ENCODE assay signal across 4 fruit fly cellular contexts in genomic region chrX:14606873-14607272, dm6.
TF ChIP-seq lines count a peak whose summit lies in the region.

No protein-coding gene starts in this region.

- no peak for TF ChIP-seq CTCF in whole organism, embryonic (GFP tag; optimal IDR thresholded peaks at IDR 0.05; lab: Kevin White, UChicago)

TF ChIP-seq in whole organism, adult, 20 proteins besides CTCF, POLR2A, EP300 and RAD21:
- peak; percentile 56 for TF ChIP-seq bab1 (GFP tag; optimal IDR thresholded peaks at IDR 0.05; lab: Kevin White, UChicago)
- TF ChIP-seq Hr96 (GFP tag; optimal IDR thresholded peaks at IDR 0.05; lab: Kevin White, UChicago): no peak

TF ChIP-seq in whole organism, embryonic, 481 proteins besides CTCF, POLR2A, EP300 and RAD21 (continues in another document):
- TF ChIP-seq row (GFP tag; IDR thresholded peaks at IDR 0.05; lab: Robert Waterston, UW) (0 out of 3 replicates have a peak, but pooled peaks have one; percentile 21), corto (GFP tag; optimal IDR thresholded peaks at IDR 0.05; lab: Kevin White, UChicago) (no peak), NfI (GFP tag; optimal IDR thresholded peaks at IDR 0.05; lab: Kevin White, UChicago) (no peak), Hr51 (GFP tag; optimal IDR thresholded peaks at IDR 0.05; lab: Kevin White, UChicago) (no peak), gcm2 (GFP tag; optimal IDR thresholded peaks at IDR 0.05; lab: Kevin White, UChicago) (no peak), gfzf (GFP tag; optimal IDR thresholded peaks at IDR 0.05; lab: Kevin White, UChicago) (no peak), CG31441 (GFP tag; IDR thresholded peaks at IDR 0.05; lab: Robert Waterston, UW) (no peak), Xbp1 (GFP tag; optimal IDR thresholded peaks at IDR 0.05; lab: Kevin White, UChicago) (peak; percentile 12), ham (GFP tag; IDR thresholded peaks at IDR 0.05; lab: Robert Waterston, UW) (no peak), az2 (GFP tag; optimal IDR thresholded peaks at IDR 0.05; lab: Kevin White, UChicago) (no peak), pum (GFP tag; optimal IDR thresholded peaks at IDR 0.05; lab: Kevin White, UChicago) (no peak), fd3F (GFP tag; optimal IDR thresholded peaks at IDR 0.05; lab: Kevin White, UChicago) (no peak), bsh (GFP tag; optimal IDR thresholded peaks at IDR 0.05; lab: Kevin White, UChicago) (peak in 1 of 2 experiments; percentile 31), Poxn (GFP tag; IDR thresholded peaks at IDR 0.05; lab: Robert Waterston, UW) (no peak), CG2712 (tag; optimal IDR thresholded peaks at IDR 0.05; lab: Kevin White, UChicago) (no peak), CG18764 (GFP tag; optimal IDR thresholded peaks at IDR 0.05; lab: Kevin White, UChicago) (no peak), lola (GFP tag; optimal IDR thresholded peaks at IDR 0.05; lab: Kevin White, UChicago) (no peak), CG17829 (tag; optimal IDR thresholded peaks at IDR 0.05; lab: Kevin White, UChicago) (no peak), grau (tag; optimal IDR thresholded peaks at IDR 0.05; lab: Kevin White, UChicago) (no peak), sisA (GFP tag; IDR thresholded peaks at IDR 0.05; lab: Robert Waterston, UW) (peak; percentile 28; the same call in 1 of the 2 replicates), tx (GFP tag; optimal IDR thresholded peaks at IDR 0.05; lab: Kevin White, UChicago) (no peak), dm (GFP tag; optimal IDR thresholded peaks at IDR 0.05; lab: Kevin White, UChicago) (no peak), hkb (optimal IDR thresholded peaks at IDR 0.05; lab: Kevin White, UChicago) (no peak), hkb (GFP tag; IDR thresholded peaks at IDR 0.05; lab: Robert Waterston, UW) (peak; percentile 21; the same call in 1 of the 2 replicates), CG10267 (tag; optimal IDR thresholded peaks at IDR 0.05; lab: Kevin White, UChicago) (no peak), disco-r (GFP tag; optimal IDR thresholded peaks at IDR 0.05; lab: Kevin White, UChicago) (no peak), Sin3A (optimal IDR thresholded peaks at IDR 0.05; lab: Kevin White, UChicago) (no peak), HmgD (GFP tag; optimal IDR thresholded peaks at IDR 0.05; lab: Kevin White, UChicago) (no peak), br (optimal IDR thresholded peaks at IDR 0.05; lab: Kevin White, UChicago) (no peak), CG18011 (GFP tag; optimal IDR thresholded peaks at IDR 0.05; lab: Kevin White, UChicago) (no peak), CG6272 (GFP tag; IDR thresholded peaks at IDR 0.05; lab: Robert Waterston, UW) (no peak)

TF ChIP-seq in whole organism, prepupa, 60 proteins besides CTCF, POLR2A, EP300 and RAD21:
- peak; percentile 16 for TF ChIP-seq CG3919 (GFP tag; optimal IDR thresholded peaks at IDR 0.05; lab: Kevin White, UChicago)
- TF ChIP-seq CG10669 (GFP tag; optimal IDR thresholded peaks at IDR 0.05; lab: Kevin White, UChicago): peak; percentile 13
- TF ChIP-seq Hr4 (GFP tag; optimal IDR thresholded peaks at IDR 0.05; lab: Kevin White, UChicago): peak; percentile 29
- no peak for TF ChIP-seq Sox15 (GFP tag; optimal IDR thresholded peaks at IDR 0.05; lab: Kevin White, UChicago)
- no peak for TF ChIP-seq acj6 (GFP tag; optimal IDR thresholded peaks at IDR 0.05; lab: Kevin White, UChicago)
- TF ChIP-seq Eip75B (GFP tag; optimal IDR thresholded peaks at IDR 0.05; lab: Kevin White, UChicago): no peak
- TF ChIP-seq pdm3 (GFP tag; optimal IDR thresholded peaks at IDR 0.05; lab: Kevin White, UChicago): peak; percentile 14
- no peak for TF ChIP-seq Hr39 (GFP tag; optimal IDR thresholded peaks at IDR 0.05; lab: Kevin White, UChicago)
- no peak for TF ChIP-seq CG7368 (GFP tag; optimal IDR thresholded peaks at IDR 0.05; lab: Kevin White, UChicago)
- TF ChIP-seq Gug (GFP tag; IDR thresholded peaks at IDR 0.05; lab: Robert Waterston, UW): peak; percentile 14; the same call in 1 of the 2 replicates
- TF ChIP-seq fd85E (GFP tag; optimal IDR thresholded peaks at IDR 0.05; lab: Kevin White, UChicago): no peak
- TF ChIP-seq net (GFP tag; optimal IDR thresholded peaks at IDR 0.05; lab: Kevin White, UChicago): no peak
- TF ChIP-seq CG3032 (tag; optimal IDR thresholded peaks at IDR 0.05; lab: Kevin White, UChicago): no peak
- peak; percentile 66 for TF ChIP-seq Eip78C (GFP tag; lab: Kevin White, UChicago)
- no peak for TF ChIP-seq CG11902 (GFP tag; optimal IDR thresholded peaks at IDR 0.05; lab: Kevin White, UChicago)
- TF ChIP-seq achi (GFP tag; optimal IDR thresholded peaks at IDR 0.05; lab: Kevin White, UChicago): no peak
- peak; percentile 31; the same call in 1 of the 3 replicates for TF ChIP-seq eg (GFP tag; IDR thresholded peaks at IDR 0.05; lab: Robert Waterston, UW)
- no peak for TF ChIP-seq Eip93F (GFP tag; optimal IDR thresholded peaks at IDR 0.05; lab: Kevin White, UChicago)
- TF ChIP-seq Ets96B (tag; optimal IDR thresholded peaks at IDR 0.05; lab: Kevin White, UChicago): peak; percentile 10
- peak; percentile 28; the same call in 1 of the 3 replicates for TF ChIP-seq CG8119 (GFP tag; IDR thresholded peaks at IDR 0.05; lab: Robert Waterston, UW)
- TF ChIP-seq CG15336 (GFP tag; IDR thresholded peaks at IDR 0.05; lab: Robert Waterston, UW): peak; percentile 44; the same call in 1 of the 2 replicates
- TF ChIP-seq CG6163 (GFP tag; IDR thresholded peaks at IDR 0.05; lab: Robert Waterston, UW): peak; percentile 44; the same call in 2 of the 3 replicates
- no peak for TF ChIP-seq CG8319 (GFP tag; optimal IDR thresholded peaks at IDR 0.05; lab: Kevin White, UChicago)
- no peak for TF ChIP-seq ss (GFP tag; optimal IDR thresholded peaks at IDR 0.05; lab: Kevin White, UChicago)
- TF ChIP-seq dsx (GFP tag; optimal IDR thresholded peaks at IDR 0.05; lab: Kevin White, UChicago; ENCODE audit: poor library complexity, severe bottlenecking): no peak
- peak; percentile 1 for TF ChIP-seq OdsH (GFP tag; optimal IDR thresholded peaks at IDR 0.05; lab: Kevin White, UChicago)
- no peak for TF ChIP-seq esn (GFP tag; optimal IDR thresholded peaks at IDR 0.05; lab: Kevin White, UChicago)

TF ChIP-seq in whole organism, pupa, 21 proteins besides CTCF, POLR2A, EP300 and RAD21:
- TF ChIP-seq CG4496 (GFP tag; IDR thresholded peaks at IDR 0.05; lab: Robert Waterston, UW) (peak; percentile 58; the same call in 2 of the 3 replicates), Pif1A (GFP tag; optimal IDR thresholded peaks at IDR 0.05; lab: Kevin White, UChicago) (no peak), CG12605 (GFP tag; IDR thresholded peaks at IDR 0.05; lab: Robert Waterston, UW) (no peak), CG14655 (GFP tag; optimal IDR thresholded peaks at IDR 0.05; lab: Kevin White, UChicago) (peak; percentile 41), CG17806 (tag; optimal IDR thresholded peaks at IDR 0.05; lab: Kevin White, UChicago) (peak; percentile 7), CG8159 (tag; optimal IDR thresholded peaks at IDR 0.05; lab: Kevin White, UChicago) (peak; percentile 43), Pif1B (GFP tag; optimal IDR thresholded peaks at IDR 0.05; lab: Kevin White, UChicago) (no peak), D1 (tag; optimal IDR thresholded peaks at IDR 0.05; lab: Kevin White, UChicago) (no peak), fd96Ca (GFP tag; IDR thresholded peaks at IDR 0.05; lab: Robert Waterston, UW) (peak; percentile 54; the same call in 1 of the 3 replicates), CG13204 (GFP tag; optimal IDR thresholded peaks at IDR 0.05; lab: Kevin White, UChicago) (no peak), CG32121 (GFP tag; IDR thresholded peaks at IDR 0.05; lab: Robert Waterston, UW) (no peak), CG10348 (GFP tag; IDR thresholded peaks at IDR 0.05; lab: Robert Waterston, UW) (no peak), CG8301 (tag; optimal IDR thresholded peaks at IDR 0.05; lab: Kevin White, UChicago) (peak; percentile 16), CG34367 (tag; optimal IDR thresholded peaks at IDR 0.05; lab: Kevin White, UChicago) (no peak), EcR (GFP tag; optimal IDR thresholded peaks at IDR 0.05; lab: Kevin White, UChicago) (no peak), rn (GFP tag; IDR thresholded peaks at IDR 0.05; lab: Robert Waterston, UW) (no peak), CG15710 (tag; optimal IDR thresholded peaks at IDR 0.05; lab: Kevin White, UChicago) (peak; percentile 14), Ets98B (GFP tag; IDR thresholded peaks at IDR 0.05; lab: Robert Waterston, UW) (peak; percentile 18; the same call in 1 of the 2 replicates), Snoo (tag; optimal IDR thresholded peaks at IDR 0.05; lab: Kevin White, UChicago) (no peak), gl (tag; optimal IDR thresholded peaks at IDR 0.05; lab: Kevin White, UChicago) (no peak), CG9948 (tag; optimal IDR thresholded peaks at IDR 0.05; lab: Kevin White, UChicago) (peak; percentile 16)
